Worm (Caenorhabditis elegans) whole organism, L3 larva: ENCODE data around the gene Y45F3A.1.

Experiments
- aly-2 ChIP-seq: fragments of 150-350 bp; optimal IDR thresholded peaks from 2 replicates; lab custom pipeline; 2014; ENCODE audit warnings: missing biosample characterization, missing genetic modification characterization
- ceh-9 ChIP-seq: sonication (generic microtip); optimal IDR thresholded peaks from 2 replicates; lab custom pipeline; 2018; ENCODE audit warnings: missing biosample characterization, missing genetic modification characterization
- daf-12 ChIP-seq: fragments of 150-350 bp; optimal IDR thresholded peaks from 2 replicates; lab custom pipeline; 2014; ENCODE audit warnings: missing biosample characterization, missing genetic modification reagents, missing genetic modification characterization
- elt-2 ChIP-seq: sonication (generic microtip); optimal IDR thresholded peaks from 2 replicates; lab custom pipeline; 2016; ENCODE audit warnings: missing genetic modification reagents, mild to moderate bottlenecking, missing genetic modification characterization, missing compliant biosample characterization
- fkh-10 ChIP-seq: sonication (generic microtip); optimal IDR thresholded peaks from 2 replicates; lab custom pipeline; 2017; ENCODE audit warnings: missing biosample characterization, missing genetic modification reagents, missing genetic modification characterization
- lin-39 ChIP-seq: fragments of 150-350 bp; optimal IDR thresholded peaks from 2 replicates; lab custom pipeline; 2018; ENCODE audit warnings: missing biosample characterization, missing genetic modification reagents, missing genetic modification characterization
- mdl-1 ChIP-seq: fragments of 150-350 bp; optimal IDR thresholded peaks from 2 replicates; lab custom pipeline; 2014; ENCODE audit warnings: missing biosample characterization, missing genetic modification characterization
- nfya-1 ChIP-seq: sonication (generic microtip); optimal IDR thresholded peaks from 2 replicates; lab custom pipeline; 2017; ENCODE audit warnings: missing genetic modification characterization, mild to moderate bottlenecking, missing compliant biosample characterization, antibody characterized with exemption, moderate library complexity; ENCODE audit not compliant: insufficient read depth
- nhr-237 ChIP-seq: fragments of 150-350 bp; optimal IDR thresholded peaks from 2 replicates; lab custom pipeline; 2014; ENCODE audit warnings: missing biosample characterization, missing genetic modification characterization
- pqm-1 ChIP-seq: fragments of 150-350 bp; optimal IDR thresholded peaks from 2 replicates; lab custom pipeline; 2017; ENCODE audit warnings: missing biosample characterization, missing genetic modification characterization, inconsistent platforms
- unc-62 ChIP-seq: fragments of 150-350 bp; sonication (generic microtip); optimal IDR thresholded peaks from 4 replicates; lab custom pipeline; 2014; ENCODE audit warnings: missing biosample characterization, missing genetic modification reagents, missing genetic modification characterization

DNA sequence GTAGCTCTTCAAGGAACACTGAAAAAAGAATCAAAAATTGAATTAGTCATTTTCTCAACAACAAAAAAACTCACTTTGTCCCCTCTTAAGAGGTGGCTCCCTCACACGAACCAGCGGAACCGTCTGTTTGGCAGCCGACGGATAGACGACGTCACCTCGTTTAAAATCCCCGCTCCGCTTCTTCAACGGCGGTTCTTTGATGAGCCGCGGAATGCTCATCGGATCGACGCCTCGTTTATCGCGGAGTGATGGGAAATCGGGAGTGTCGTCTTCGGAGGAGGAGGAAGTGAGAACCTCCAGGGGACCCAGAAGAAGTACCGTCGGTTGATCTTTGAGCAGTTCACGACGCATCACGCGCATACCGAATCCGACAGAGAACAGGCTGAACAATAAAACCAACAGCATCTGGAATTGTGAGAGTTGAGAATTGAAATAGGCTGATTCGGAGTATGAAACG lies 22.9 kb downstream of the Y45F3A.1 start, which contains the start of gene nlp-68:
- no peak for TF ChIP-seq ceh-9
- TF ChIP-seq pqm-1 (tag; lab: Kevin White, UChicago) = no peak
- no peak for TF ChIP-seq unc-62 (GFP tag; lab: Kevin White, UChicago)
- no peak for TF ChIP-seq nfya-1 (tag; lab: Kevin White, UChicago)
- TF ChIP-seq elt-2 (tag; lab: Kevin White, UChicago) = no peak
- no peak for TF ChIP-seq fkh-10 (GFP tag; lab: Kevin White, UChicago)
- no peak for TF ChIP-seq lin-39 (tag; lab: Kevin White, UChicago)
- TF ChIP-seq daf-12 = no peak
- TF ChIP-seq nhr-237 = no peak
- TF ChIP-seq aly-2 (tag; lab: Kevin White, UChicago) = no peak
- TF ChIP-seq mdl-1 (tag; lab: Kevin White, UChicago) = no peak
